Fruit fly (Drosophila melanogaster): Measurements from ENCODE around the gene grp.
A peak's percentile ranks its signal among the peaks of the same experiment; 100 is the strongest.

The grp gene

dm6 chr2L:16738206-16738900, 58.5 kb downstream of the grp start, which contains the start of the genes glu and ChLD3 (continued):
- TF ChIP-seq Myb (GFP tag; optimal IDR thresholded peaks at IDR 0.05) (peak; percentile 98), CG7271 (tag; optimal IDR thresholded peaks at IDR 0.05) (no peak), D19A (tag; optimal IDR thresholded peaks at IDR 0.05) (no peak), CG8765 (GFP tag; IDR thresholded peaks at IDR 0.05) (no peak), ham (GFP tag; IDR thresholded peaks at IDR 0.05) (no peak), Hsf (GFP tag; optimal IDR thresholded peaks at IDR 0.05) (no peak), CG4360 (GFP tag; IDR thresholded peaks at IDR 0.05) (no peak), sisA (GFP tag; IDR thresholded peaks at IDR 0.05) (no peak), Max (GFP tag; optimal IDR thresholded peaks at IDR 0.05) (no peak), run (tag; optimal IDR thresholded peaks at IDR 0.05) (no peak), CG6683 (GFP tag; optimal IDR thresholded peaks at IDR 0.05) (no peak), CG3847 (GFP tag; IDR thresholded peaks at IDR 0.05) (peak; percentile 35; the same call in 1 of the 2 replicates), caup (GFP tag; optimal IDR thresholded peaks at IDR 0.05; ENCODE audit: severe bottlenecking) (no peak), CG7963 (GFP tag; IDR thresholded peaks at IDR 0.05; ENCODE audit: partially characterized antibody) (0 out of 3 replicates have a peak, but pooled peaks have one; percentile 35), gsb (GFP tag; IDR thresholded peaks at IDR 0.05) (no peak), CG17359 (tag; optimal IDR thresholded peaks at IDR 0.05) (no peak), CG2202 (tag; optimal IDR thresholded peaks at IDR 0.05) (no peak), jumu (GFP tag; optimal IDR thresholded peaks at IDR 0.05) (peak; percentile 19), CoRest (tag; optimal IDR thresholded peaks at IDR 0.05) (peak; percentile 57), trh (GFP tag; optimal IDR thresholded peaks at IDR 0.05) (no peak), eve (GFP tag; optimal IDR thresholded peaks at IDR 0.05) (no peak), ci (GFP tag; IDR thresholded peaks at IDR 0.05) (peak; percentile 10; the same call in 1 of the 3 replicates), chif (GFP tag; optimal IDR thresholded peaks at IDR 0.05) (no peak), hth (optimal IDR thresholded peaks at IDR 0.05) (no peak), CG16779 (GFP tag; IDR thresholded peaks at IDR 0.05) (no peak), CG11247 (GFP tag; IDR thresholded peaks at IDR 0.05) (no peak), CG17612 (GFP tag; IDR thresholded peaks at IDR 0.05) (no peak), Elba2 (GFP tag; optimal IDR thresholded peaks at IDR 0.05) (peak; percentile 34), YL-1 (GFP tag; optimal IDR thresholded peaks at IDR 0.05) (peak; percentile 5), CG42726 (GFP tag; IDR thresholded peaks at IDR 0.05; ENCODE audit: partially characterized antibody) (no peak; the same call in 1 of the 2 replicates), sna (GFP tag; IDR thresholded peaks at IDR 0.05; ENCODE audit: partially characterized antibody) (no peak), gsb-n (tag; optimal IDR thresholded peaks at IDR 0.05) (no peak), CG4820 (GFP tag; optimal IDR thresholded peaks at IDR 0.05) (no peak), CG12769 (tag; optimal IDR thresholded peaks at IDR 0.05) (no peak), wdn (GFP tag; IDR thresholded peaks at IDR 0.05) (no peak), HLH54F (GFP tag; optimal IDR thresholded peaks at IDR 0.05) (no peak), grau (tag; optimal IDR thresholded peaks at IDR 0.05) (no peak), twi (tag; optimal IDR thresholded peaks at IDR 0.05) (no peak), Mad (GFP tag; optimal IDR thresholded peaks at IDR 0.05) (no peak), vvl (GFP tag; IDR thresholded peaks at IDR 0.05) (0 out of 2 replicates have a peak, but pooled peaks have one; percentile 29), Ravus (GFP tag; IDR thresholded peaks at IDR 0.05) (no peak), kay (GFP tag; optimal IDR thresholded peaks at IDR 0.05) (no peak), CG2199 (GFP tag; IDR thresholded peaks at IDR 0.05) (no peak), Drgx (GFP tag; IDR thresholded peaks at IDR 0.05) (peak; percentile 22; the same call in 1 of the 2 replicates), CG15514 (GFP tag; optimal IDR thresholded peaks at IDR 0.05) (peak; percentile 34), nerfin-2 (GFP tag; IDR thresholded peaks at IDR 0.05; ENCODE audit: partially characterized antibody) (no peak), gcm (GFP tag; optimal IDR thresholded peaks at IDR 0.05) (no peak), Dad (GFP tag; optimal IDR thresholded peaks at IDR 0.05) (no peak), CG17186 (GFP tag; optimal IDR thresholded peaks at IDR 0.05) (peak; percentile 29), Ets97D (GFP tag; optimal IDR thresholded peaks at IDR 0.05) (peak; percentile 40), NK7.1 (GFP tag; optimal IDR thresholded peaks at IDR 0.05) (no peak)
